Fruit fly (Drosophila melanogaster): Measurements from ENCODE around the gene wupA.

The wupA gene

DNA sequence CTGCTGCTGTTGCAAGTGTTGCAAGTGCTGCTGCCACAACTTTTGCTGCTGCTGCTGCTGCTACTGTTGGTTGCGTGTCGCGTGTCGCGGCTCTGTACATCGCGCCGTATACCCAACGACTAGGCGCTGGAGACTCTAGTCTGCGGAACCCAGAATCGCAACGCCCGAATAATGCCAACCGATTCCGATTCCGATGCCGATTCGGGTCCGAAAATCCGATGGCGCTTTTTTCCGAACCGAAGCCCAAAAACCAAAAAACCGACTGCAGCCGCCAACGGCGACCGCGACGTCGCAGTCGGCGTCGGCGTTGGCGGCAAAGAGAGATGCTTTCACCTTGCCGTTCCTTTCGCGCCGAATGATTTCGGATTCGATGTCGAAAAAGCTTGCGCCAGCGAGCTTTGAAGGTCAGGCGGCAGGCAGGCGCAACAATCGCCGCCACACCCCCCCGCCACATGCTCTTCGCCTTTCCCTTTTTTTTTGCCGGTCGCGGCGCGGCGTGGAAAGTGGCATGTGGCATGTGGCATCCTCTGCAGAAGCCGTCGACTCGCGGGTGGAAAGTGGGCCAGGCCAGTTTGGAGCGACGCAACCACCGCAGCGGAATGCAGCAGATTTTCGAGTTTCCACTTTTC, 53.5 kb downstream of the wupA start, which contains the start of gene Sh:
TSS of gene Sh (minus strand) at position 104 of the 629 bp plus-strand sequence.
- TF ChIP-seq sage (GFP tag; optimal IDR thresholded peaks at IDR 0.05) (no peak), CG9705 (GFP tag; optimal IDR thresholded peaks at IDR 0.05) (no peak), Dif (GFP tag; optimal IDR thresholded peaks at IDR 0.05; ENCODE audit: partially characterized antibody) (no peak), CrebA (GFP tag; optimal IDR thresholded peaks at IDR 0.05; ENCODE audit: borderline replicate concordance) (no peak), Rel (GFP tag; optimal IDR thresholded peaks at IDR 0.05) (no peak), Rel (tag; optimal IDR thresholded peaks at IDR 0.05) (no peak), fru (GFP tag; optimal IDR thresholded peaks at IDR 0.05) (no peak), h (GFP tag; optimal IDR thresholded peaks at IDR 0.05) (no peak)

DNA sequence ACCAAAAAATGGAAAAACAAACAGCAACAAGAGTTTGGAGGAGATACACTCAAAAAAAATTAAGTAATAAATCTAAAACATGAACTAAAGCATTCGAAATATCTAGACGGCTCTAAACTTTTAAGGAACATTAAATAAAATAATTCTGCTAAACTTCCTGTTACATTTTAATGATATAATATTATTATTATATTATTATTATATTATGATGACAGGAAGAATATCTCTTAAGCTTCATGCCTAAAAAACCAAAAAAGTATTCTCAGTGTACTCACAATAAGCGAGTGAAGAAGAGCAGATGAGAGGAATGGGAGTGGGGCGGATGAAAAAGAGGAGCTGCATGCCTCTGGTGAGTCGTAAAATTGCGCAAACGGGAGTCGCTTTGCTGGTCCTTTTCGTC, 58.6 kb downstream of the wupA start:
- TF ChIP-seq pan (optimal IDR thresholded peaks at IDR 0.05) (no peak), Rel (GFP tag; optimal IDR thresholded peaks at IDR 0.05) (no peak), Rel (tag; optimal IDR thresholded peaks at IDR 0.05) (no peak), foxo (GFP tag; optimal IDR thresholded peaks at IDR 0.05) (no peak), Sp1 (GFP tag; optimal IDR thresholded peaks at IDR 0.05) (no peak), sv (GFP tag; optimal IDR thresholded peaks at IDR 0.05) (no peak), jim (GFP tag; optimal IDR thresholded peaks at IDR 0.05) (no peak), lola (GFP tag; optimal IDR thresholded peaks at IDR 0.05) (no peak), dsf (GFP tag; optimal IDR thresholded peaks at IDR 0.05; ENCODE audit: borderline replicate concordance) (no peak), GATAd (GFP tag; optimal IDR thresholded peaks at IDR 0.05) (no peak), h (GFP tag; optimal IDR thresholded peaks at IDR 0.05) (no peak)

DNA sequence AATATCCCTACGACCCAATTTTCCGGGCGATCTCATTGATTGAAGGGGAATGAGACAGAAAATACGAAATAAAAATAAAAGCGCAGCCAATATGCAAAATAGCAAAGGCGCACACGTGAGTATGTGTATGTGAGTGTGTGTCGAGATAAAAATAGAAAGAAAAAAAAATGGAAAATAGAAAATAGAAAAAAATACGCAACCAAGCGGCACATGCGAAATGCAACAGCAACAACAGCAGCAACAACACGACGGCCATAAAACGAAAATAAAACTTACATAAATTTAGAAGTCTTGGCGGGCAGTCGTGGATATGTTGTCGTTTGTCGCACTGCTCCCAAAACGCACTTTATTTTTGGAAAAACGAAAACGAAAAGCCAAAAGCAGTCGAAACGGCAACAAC, 59.5 kb downstream of the wupA start:
- TF ChIP-seq Hnf4 (GFP tag; optimal IDR thresholded peaks at IDR 0.05) (no peak), Hr83 (GFP tag; optimal IDR thresholded peaks at IDR 0.05; ENCODE audit: poor library complexity, severe bottlenecking) (no peak), Mio (GFP tag; optimal IDR thresholded peaks at IDR 0.05) (no peak), Rel (GFP tag; optimal IDR thresholded peaks at IDR 0.05) (no peak), Rel (tag; optimal IDR thresholded peaks at IDR 0.05) (no peak), CrebA (GFP tag; optimal IDR thresholded peaks at IDR 0.05; ENCODE audit: borderline replicate concordance) (no peak), ey (GFP tag; optimal IDR thresholded peaks at IDR 0.05) (no peak), foxo (GFP tag; optimal IDR thresholded peaks at IDR 0.05) (no peak), Abd-B (GFP tag; optimal IDR thresholded peaks at IDR 0.05) (no peak), Dfd (GFP tag; optimal IDR thresholded peaks at IDR 0.05) (no peak), usp (GFP tag; optimal IDR thresholded peaks at IDR 0.05) (no peak), woc (GFP tag; optimal IDR thresholded peaks at IDR 0.05) (no peak), psq (GFP tag; optimal IDR thresholded peaks at IDR 0.05) (no peak), sv (GFP tag; optimal IDR thresholded peaks at IDR 0.05) (no peak), Dif (GFP tag; optimal IDR thresholded peaks at IDR 0.05; ENCODE audit: partially characterized antibody) (no peak), pan (optimal IDR thresholded peaks at IDR 0.05) (no peak), CG32264 (GFP tag; optimal IDR thresholded peaks at IDR 0.05) (no peak), Jra (GFP tag; optimal IDR thresholded peaks at IDR 0.05) (no peak)

Measured in whole organism, wandering third instar larva.